Worm (Caenorhabditis elegans) whole organism, L3 larva: Measurements from ENCODE around the gene unc-119.

Source experiments
- aly-2 ChIP-seq: fragments of 150-350 bp; optimal IDR thresholded peaks from 2 replicates; lab custom pipeline; 2014; ENCODE audit warnings: missing biosample characterization, missing genetic modification characterization
- ama-1 ChIP-seq: fragments of 150-350 bp; optimal IDR thresholded peaks from 2 replicates; lab custom pipeline; 2018
- ceh-16 ChIP-seq: sonication (generic microtip); optimal IDR thresholded peaks from 2 replicates; lab custom pipeline; 2017; ENCODE audit warnings: missing biosample characterization, missing genetic modification characterization
- ceh-28 ChIP-seq: fragments of 150-350 bp; optimal IDR thresholded peaks from 2 replicates; lab custom pipeline; 2014; ENCODE audit warnings: missing biosample characterization, missing genetic modification reagents, missing genetic modification characterization
- egl-27 ChIP-seq: sonication (generic microtip); optimal IDR thresholded peaks from 4 replicates; lab custom pipeline; 2017; ENCODE audit warnings: missing biosample characterization, missing genetic modification reagents, missing genetic modification characterization
- elt-1 ChIP-seq: fragments of 150-350 bp; optimal IDR thresholded peaks from 2 replicates; lab custom pipeline; 2014; ENCODE audit warnings: missing biosample characterization, missing genetic modification characterization
- eor-1 ChIP-seq, 2 experiments: fragments of 150-350 bp; optimal IDR thresholded peaks; 2 replicates each; lab custom pipeline; 2014 to 2018; ENCODE audit warnings: missing biosample characterization in 2 of 2, missing genetic modification characterization in 2 of 2
- fos-1 ChIP-seq: fragments of 150-350 bp; optimal IDR thresholded peaks from 2 replicates; lab custom pipeline; 2014; ENCODE audit warnings: missing biosample characterization, missing genetic modification characterization
- lin-39 ChIP-seq: fragments of 150-350 bp; optimal IDR thresholded peaks from 2 replicates; lab custom pipeline; 2018; ENCODE audit warnings: missing biosample characterization, missing genetic modification reagents, missing genetic modification characterization
- nfya-1 ChIP-seq: sonication (generic microtip); optimal IDR thresholded peaks from 2 replicates; lab custom pipeline; 2017; ENCODE audit warnings: missing genetic modification characterization, mild to moderate bottlenecking, missing compliant biosample characterization, antibody characterized with exemption, moderate library complexity; ENCODE audit not compliant: insufficient read depth
- nhr-23 ChIP-seq: fragments of 150-350 bp; optimal IDR thresholded peaks from 2 replicates; lab custom pipeline; 2014; ENCODE audit warnings: missing biosample characterization, missing genetic modification reagents, missing genetic modification characterization
- nhr-237 ChIP-seq: fragments of 150-350 bp; optimal IDR thresholded peaks from 2 replicates; lab custom pipeline; 2014; ENCODE audit warnings: missing biosample characterization, missing genetic modification characterization
- nhr-25 ChIP-seq: sonication (generic microtip); optimal IDR thresholded peaks from 2 replicates; lab custom pipeline; 2017; ENCODE audit warnings: missing biosample characterization, missing genetic modification characterization
- nhr-43 ChIP-seq: sonication (generic microtip); optimal IDR thresholded peaks from 2 replicates; lab custom pipeline; 2016; ENCODE audit warnings: mild to moderate bottlenecking, missing genetic modification characterization, missing compliant biosample characterization; ENCODE audit not compliant: poor library complexity, severe bottlenecking
- nhr-76 ChIP-seq: fragments of 150-350 bp; sonication (generic microtip); optimal IDR thresholded peaks from 5 replicates; lab custom pipeline; 2014; ENCODE audit warnings: missing biosample characterization, missing genetic modification characterization
- pqm-1 ChIP-seq: fragments of 150-350 bp; optimal IDR thresholded peaks from 2 replicates; lab custom pipeline; 2017; ENCODE audit warnings: missing biosample characterization, missing genetic modification characterization, inconsistent platforms
- tbx-2 ChIP-seq: sonication (generic microtip); optimal IDR thresholded peaks from 2 replicates; lab custom pipeline; 2016; ENCODE audit warnings: mild to moderate bottlenecking, missing genetic modification characterization, missing compliant biosample characterization
- unc-62 ChIP-seq: fragments of 150-350 bp; sonication (generic microtip); optimal IDR thresholded peaks from 4 replicates; lab custom pipeline; 2014; ENCODE audit warnings: missing biosample characterization, missing genetic modification reagents, missing genetic modification characterization
- zag-1 ChIP-seq: fragments of 150-350 bp; optimal IDR thresholded peaks from 2 replicates; lab custom pipeline; 2014; ENCODE audit warnings: missing biosample characterization, missing genetic modification characterization

Gene unc-119

ce11 chrIII:10953160-10953559 lies 50.7 kb downstream of the unc-119 start, which contains the start of gene zig-5:
Gene zig-5, minus strand, starts transcription at chrIII:10953508.
- TF ChIP-seq tbx-2 (tag; lab: Kevin White, UChicago) (no peak), ceh-28 (tag; lab: Kevin White, UChicago) (peak; percentile 51)

- TF ChIP-seq aly-2 (tag; lab: Kevin White, UChicago) (no peak), nhr-76 (tag; lab: Kevin White, UChicago) (no peak), nhr-237 (tag; lab: Kevin White, UChicago) (no peak), unc-62 (GFP tag; lab: Kevin White, UChicago) (no peak), zag-1 (tag; lab: Kevin White, UChicago) (no peak), egl-27 (no peak), ama-1 (lab: Kevin White, UChicago) (no peak), lin-39 (no peak), nhr-23 (no peak), elt-1 (tag; lab: Kevin White, UChicago) (no peak), pqm-1 (tag; lab: Kevin White, UChicago) (no peak), fos-1 (tag; lab: Kevin White, UChicago) (no peak), eor-1 (tag; optimal IDR thresholded peaks at IDR 0.05; lab: Kevin White, UChicago) (no peak), nhr-25 (no peak), nfya-1 (no peak), ceh-16 (tag; lab: Kevin White, UChicago) (no peak)
Observed at ce11 chrIII:10957236-10957635, 54.8 kb downstream of the unc-119 start.

- TF ChIP-seq nhr-43, result no peak
- TF ChIP-seq, all 47 proteins: peak for 0
Observed at ce11 chrIII:10957710-10958109, 55.3 kb downstream of the unc-119 start.
